Worm (Caenorhabditis elegans) whole organism, L2 larva: Measurements from ENCODE around the gene F02D10.3.

ENCODE experiments used
- ZK546.5 ChIP-seq: sonication (generic microtip); optimal IDR thresholded peaks from 2 replicates; lab custom pipeline; 2017; ENCODE audit warnings: missing biosample characterization, missing genetic modification characterization
- egl-27 ChIP-seq: sonication (generic microtip); optimal IDR thresholded peaks from 3 replicates; lab custom pipeline; 2017; ENCODE audit warnings: missing biosample characterization, missing genetic modification reagents, missing genetic modification characterization
- snpc-4 ChIP-seq: fragments of 150-350 bp; optimal IDR thresholded peaks from 2 replicates; lab custom pipeline; 2014; ENCODE audit warnings: missing biosample characterization, missing genetic modification characterization
- ztf-11 ChIP-seq: sonication (generic microtip); optimal IDR thresholded peaks from 2 replicates; lab custom pipeline; 2017; ENCODE audit warnings: missing biosample characterization, missing genetic modification characterization

DNA sequence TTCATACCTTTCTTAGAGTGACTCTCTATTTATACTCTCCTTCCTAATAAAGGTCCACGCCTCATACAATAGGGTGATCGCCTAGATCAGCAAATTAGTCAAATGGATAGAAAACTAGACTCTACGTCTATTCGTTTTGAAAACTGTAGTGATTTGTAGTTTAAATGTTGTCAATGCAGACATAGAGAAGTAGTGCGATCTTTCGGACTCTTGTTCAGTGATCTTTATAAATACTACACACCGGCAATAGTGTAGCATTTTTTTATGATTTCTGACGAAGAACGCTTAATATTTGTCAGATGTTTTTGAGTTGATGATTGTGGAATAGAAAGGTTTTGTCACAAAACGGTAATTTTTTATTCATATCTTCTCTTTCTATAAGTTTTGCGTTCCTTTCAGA lies 51.1 kb downstream of the F02D10.3 start:
- TF ChIP-seq ztf-11 (no peak), egl-27 (tag; lab: Kevin White, UChicago) (no peak), ZK546.5 (tag; lab: Kevin White, UChicago) (no peak), snpc-4 (tag; lab: Kevin White, UChicago) (no peak)
